Worm (Caenorhabditis elegans) whole organism, midembryonic: ENCODE results near the gene msrp-4.

Experiments used
- T22C8.4 ChIP-seq: fragments of 200-800 bp; sonication (Bioruptor generic); IDR thresholded peaks from 2 replicates; pipeline ENCODE4 v1.3.6; 2022; ENCODE audit warnings: missing genetic modification characterization, missing compliant biosample characterization
- cog-1 ChIP-seq: sonication (generic microtip); optimal IDR thresholded peaks from 2 replicates; lab custom pipeline; 2016; ENCODE audit warnings: missing genetic modification characterization, missing compliant biosample characterization
- flt-1 ChIP-seq: fragments of 200-800 bp; sonication (Bioruptor generic); IDR thresholded peaks from 2 replicates; pipeline ENCODE4 v1.3.6; 2022; ENCODE audit warnings: missing genetic modification characterization, missing compliant biosample characterization
- ref-1 ChIP-seq: fragments of 200-800 bp; sonication (Bioruptor generic); conservative IDR thresholded peaks from 2 replicates; pipeline ENCODE4 v1.3.6; 2022; ENCODE audit warnings: missing genetic modification reagents, missing genetic modification characterization, missing compliant biosample characterization
- ztf-23 ChIP-seq: fragments of 200-800 bp; sonication (Bioruptor generic); IDR thresholded peaks from 2 replicates; pipeline ENCODE4 v1.3.6; 2022; ENCODE audit warnings: missing genetic modification reagents, missing genetic modification characterization, missing compliant biosample characterization
- ztf-29 ChIP-seq: fragments of 200-800 bp; sonication (Bioruptor generic); IDR thresholded peaks from 2 replicates; pipeline ENCODE4 v1.3.6; 2022; ENCODE audit warnings: missing genetic modification reagents, missing genetic modification characterization, missing compliant biosample characterization

DNA sequence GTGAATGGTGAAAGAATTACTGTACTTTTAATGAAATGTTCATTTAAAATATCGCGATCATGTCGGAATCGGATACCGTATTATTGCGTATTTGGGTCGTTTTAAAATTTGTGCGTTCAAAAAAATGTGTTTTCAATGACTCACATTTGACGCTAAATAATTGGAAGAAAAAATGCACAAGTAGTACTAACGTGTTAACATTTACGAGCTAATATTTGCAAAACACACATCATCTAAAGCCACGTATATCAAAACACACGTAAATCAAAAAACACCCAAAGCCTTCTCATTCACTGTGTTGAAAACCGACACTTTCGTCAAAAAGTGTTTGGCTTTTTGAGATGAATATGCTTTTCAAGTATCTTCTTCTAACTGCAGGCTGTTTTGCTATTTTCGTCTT is 2.9 kb upstream of the msrp-4 start, which contains the start of gene F28A10.1:
- no peak for TF ChIP-seq flt-1 (GFP tag; lab: Robert Waterston, UW)
- TF ChIP-seq ztf-29, result no peak
- TF ChIP-seq ref-1, result no peak
- TF ChIP-seq T22C8.4 (GFP tag; lab: Robert Waterston, UW), result no peak
- TF ChIP-seq cog-1 (tag; lab: Kevin White, UChicago), result no peak
- no peak for TF ChIP-seq ztf-23 (GFP tag; lab: Robert Waterston, UW)
